Fruit fly (Drosophila melanogaster) whole organism, embryonic: ENCODE results near the gene Dhod.

Experiments used
- CG1024 ChIP-seq: fragments of 200-800 bp; sonication (Bioruptor generic); IDR thresholded peaks from 2 replicates; pipeline ENCODE4 v1.3.6; 2022; ENCODE audit warnings: missing biosample characterization, missing genetic modification characterization
- CG1233 ChIP-seq: fragments of 200-800 bp; sonication (Bioruptor generic); optimal IDR thresholded peaks from 4 replicates; lab custom pipeline; 2018; ENCODE audit warnings: missing biosample characterization, mild to moderate bottlenecking, missing genetic modification characterization
- CG18764 ChIP-seq: fragments of 200-800 bp; sonication (Bioruptor generic); optimal IDR thresholded peaks from 3 replicates; lab custom pipeline; 2016; ENCODE audit warnings: missing biosample characterization, missing genetic modification characterization
- CG32532 ChIP-seq: fragments of 200-800 bp; sonication (Bioruptor generic); IDR thresholded peaks from 2 replicates; pipeline ENCODE4 v1.3.6; 2022; ENCODE audit warnings: missing biosample characterization, missing genetic modification characterization
- CG4424 ChIP-seq: fragments of 200-800 bp; sonication (Bioruptor generic); optimal IDR thresholded peaks from 3 replicates; lab custom pipeline; 2016; ENCODE audit warnings: missing biosample characterization, missing genetic modification characterization
- CG8478 ChIP-seq: fragments of >200 bp; optimal IDR thresholded peaks from 2 replicates; lab custom pipeline; 2018
- CG8765 ChIP-seq: fragments of 200-800 bp; sonication (Bioruptor generic); IDR thresholded peaks from 2 replicates; pipeline ENCODE4 v1.3.6; 2022; ENCODE audit warnings: missing biosample characterization, missing genetic modification characterization
- CTCF ChIP-seq: fragments of 200-800 bp; sonication (Bioruptor generic); optimal IDR thresholded peaks from 2 replicates; lab custom pipeline; 2017; ENCODE audit warnings: missing biosample characterization, mild to moderate bottlenecking, missing genetic modification characterization, moderate library complexity

dm6 chr3R:8659200-8659897 lies 6.6 kb upstream of the Dhod start:
- TF ChIP-seq CG8478, result peak; percentile 81
- TF ChIP-seq CG1233 (GFP tag; lab: Kevin White, UChicago), result peak; percentile 53
- TF ChIP-seq CG18764, result peak; percentile 26
- TF ChIP-seq CG4424 (GFP tag; lab: Kevin White, UChicago), result peak; percentile 35
- TF ChIP-seq CG1024 (GFP tag; lab: Robert Waterston, UW), result no peak
- TF ChIP-seq CG32532 (GFP tag; lab: Robert Waterston, UW), result peak; percentile 71
- peak; percentile 19 for TF ChIP-seq CTCF (GFP tag; lab: Kevin White, UChicago)
- no peak for TF ChIP-seq CG8765 (GFP tag; lab: Robert Waterston, UW)
